ENCODE assay signal across 2 fruit fly cellular contexts in the genomic region with DNA sequence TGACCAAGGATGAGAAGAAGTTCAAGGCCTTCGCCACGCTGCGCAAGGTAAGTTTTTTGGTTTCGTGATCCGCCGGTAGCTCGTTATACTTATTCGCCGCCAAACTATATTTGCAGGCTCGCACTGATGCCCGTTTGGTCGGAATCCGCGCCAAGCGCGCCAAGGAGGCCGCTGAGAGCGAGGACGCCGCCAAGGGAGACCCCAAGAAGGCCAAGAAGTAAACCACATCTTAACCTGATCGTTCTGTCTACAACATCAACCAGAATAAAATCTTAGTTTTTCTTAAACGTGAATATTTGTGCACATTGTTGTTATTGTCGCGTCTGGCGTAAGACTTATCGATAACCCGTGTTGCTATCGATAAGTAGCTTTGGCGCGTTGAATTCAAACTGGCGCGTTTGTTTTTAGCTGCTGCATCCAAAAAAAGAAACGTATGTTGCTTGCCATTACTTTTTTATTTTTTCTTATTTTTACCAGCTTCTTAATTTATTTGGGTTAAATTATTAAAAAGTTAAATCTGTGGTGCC.
TF ChIP-seq lines count a peak whose summit lies in the region.

No protein-coding gene starts in this region.

- no peak for TF ChIP-seq CTCF in whole organism, embryonic (GFP tag; optimal IDR thresholded peaks at IDR 0.05; lab: Kevin White, UChicago)

TF ChIP-seq in whole organism, embryonic, 481 proteins besides CTCF, POLR2A, EP300 and RAD21 (continues in another document):
- TF ChIP-seq kni (GFP tag; optimal IDR thresholded peaks at IDR 0.05; lab: Kevin White, UChicago): no peak
- TF ChIP-seq CG1792 (GFP tag; optimal IDR thresholded peaks at IDR 0.05; lab: Kevin White, UChicago): no peak
- no peak for TF ChIP-seq pan (optimal IDR thresholded peaks at IDR 0.05; lab: Kevin White, UChicago)
- no peak for TF ChIP-seq pan (GFP tag; optimal IDR thresholded peaks at IDR 0.05 in 1 of 2, IDR thresholded peaks at IDR 0.05 in 1 of 2)
- TF ChIP-seq YL-1 (GFP tag; optimal IDR thresholded peaks at IDR 0.05; lab: Kevin White, UChicago): no peak
- TF ChIP-seq fd64A (GFP tag; optimal IDR thresholded peaks at IDR 0.05; lab: Kevin White, UChicago): no peak
- no peak for TF ChIP-seq wek (GFP tag; optimal IDR thresholded peaks at IDR 0.05; lab: Kevin White, UChicago)
- no peak for TF ChIP-seq CG16813 (GFP tag; IDR thresholded peaks at IDR 0.05; lab: Robert Waterston, UW; ENCODE audit: partially characterized antibody)
- TF ChIP-seq Gug (GFP tag; IDR thresholded peaks at IDR 0.05; lab: Robert Waterston, UW): no peak
- TF ChIP-seq B-H2 (GFP tag; optimal IDR thresholded peaks at IDR 0.05; lab: Kevin White, UChicago): no peak
- no peak for TF ChIP-seq Ravus (GFP tag; IDR thresholded peaks at IDR 0.05; lab: Robert Waterston, UW)
- no peak for TF ChIP-seq lbe (GFP tag; optimal IDR thresholded peaks at IDR 0.05; lab: Kevin White, UChicago)
- no peak for TF ChIP-seq CG30020 (tag; optimal IDR thresholded peaks at IDR 0.05; lab: Kevin White, UChicago)
- no peak for TF ChIP-seq Dad (GFP tag; optimal IDR thresholded peaks at IDR 0.05; lab: Kevin White, UChicago)
- peak; percentile 50 for TF ChIP-seq Scr (GFP tag; IDR thresholded peaks at IDR 0.05; lab: Robert Waterston, UW; ENCODE audit: partially characterized antibody)
- no peak for TF ChIP-seq rib (GFP tag; IDR thresholded peaks at IDR 0.05; lab: Robert Waterston, UW)
- TF ChIP-seq CG14667 (GFP tag; IDR thresholded peaks at IDR 0.05; lab: Robert Waterston, UW): no peak
- TF ChIP-seq CG2875 (GFP tag; optimal IDR thresholded peaks at IDR 0.05; lab: Kevin White, UChicago): no peak
- peak; percentile 44; the same call in 2 of the 3 replicates for TF ChIP-seq zen2 (GFP tag; IDR thresholded peaks at IDR 0.05; lab: Robert Waterston, UW; ENCODE audit: partially characterized antibody)
- TF ChIP-seq CG4617 (GFP tag; optimal IDR thresholded peaks at IDR 0.05; lab: Kevin White, UChicago; ENCODE audit: borderline replicate concordance): no peak
- TF ChIP-seq Lim3 (GFP tag; IDR thresholded peaks at IDR 0.05; lab: Robert Waterston, UW): no peak
- TF ChIP-seq bsh (GFP tag; optimal IDR thresholded peaks at IDR 0.05; lab: Kevin White, UChicago): no peak
- no peak for TF ChIP-seq CG5180 (GFP tag; optimal IDR thresholded peaks at IDR 0.05; lab: Kevin White, UChicago)
- TF ChIP-seq CG1529 (GFP tag; optimal IDR thresholded peaks at IDR 0.05; lab: Kevin White, UChicago): no peak
- TF ChIP-seq CG6175 (GFP tag; IDR thresholded peaks at IDR 0.05; lab: Robert Waterston, UW): no peak
- peak; percentile 70 for TF ChIP-seq ato (GFP tag; IDR thresholded peaks at IDR 0.05; lab: Robert Waterston, UW; ENCODE audit: partially characterized antibody)
- TF ChIP-seq z (GFP tag; IDR thresholded peaks at IDR 0.05; lab: Robert Waterston, UW): no peak
- no peak for TF ChIP-seq disco-r (GFP tag; optimal IDR thresholded peaks at IDR 0.05; lab: Kevin White, UChicago)
- TF ChIP-seq CG11695 (GFP tag; IDR thresholded peaks at IDR 0.05; lab: Robert Waterston, UW): no peak
- no peak for TF ChIP-seq eyg (GFP tag; optimal IDR thresholded peaks at IDR 0.05; lab: Kevin White, UChicago)
- no peak for TF ChIP-seq Hmx (GFP tag; optimal IDR thresholded peaks at IDR 0.05; lab: Kevin White, UChicago)
- no peak for TF ChIP-seq Meics (GFP tag; optimal IDR thresholded peaks at IDR 0.05; lab: Kevin White, UChicago)
- no peak for TF ChIP-seq CG8089 (GFP tag; optimal IDR thresholded peaks at IDR 0.05; lab: Kevin White, UChicago)
- no peak for TF ChIP-seq CG4328 (GFP tag; optimal IDR thresholded peaks at IDR 0.05; lab: Kevin White, UChicago)
- TF ChIP-seq caup (GFP tag; optimal IDR thresholded peaks at IDR 0.05; lab: Kevin White, UChicago; ENCODE audit: severe bottlenecking): no peak
- TF ChIP-seq CG13424 (tag; optimal IDR thresholded peaks at IDR 0.05; lab: Kevin White, UChicago): no peak
- no peak for TF ChIP-seq CG15073 (GFP tag; optimal IDR thresholded peaks at IDR 0.05; lab: Kevin White, UChicago)
- no peak for TF ChIP-seq fru (optimal IDR thresholded peaks at IDR 0.05; lab: Kevin White, UChicago)
- TF ChIP-seq pita (GFP tag; optimal IDR thresholded peaks at IDR 0.05; lab: Kevin White, UChicago): no peak
- TF ChIP-seq CG6272 (GFP tag; IDR thresholded peaks at IDR 0.05; lab: Robert Waterston, UW): no peak
- no peak for TF ChIP-seq Sry-δ (GFP tag; optimal IDR thresholded peaks at IDR 0.05; lab: Kevin White, UChicago)
- no peak for TF ChIP-seq Jarid2 (GFP tag; optimal IDR thresholded peaks at IDR 0.05; lab: Kevin White, UChicago)
- no peak for TF ChIP-seq Tbp (GFP tag; optimal IDR thresholded peaks at IDR 0.05; lab: Kevin White, UChicago)
- TF ChIP-seq TFAM (GFP tag; optimal IDR thresholded peaks at IDR 0.05; lab: Kevin White, UChicago): no peak

TF ChIP-seq in whole organism, prepupa, 60 proteins besides CTCF, POLR2A, EP300 and RAD21:
- TF ChIP-seq CG3919 (GFP tag; optimal IDR thresholded peaks at IDR 0.05; lab: Kevin White, UChicago) (no peak), Eip78C (GFP tag; lab: Kevin White, UChicago) (peak; percentile 10), dsx (GFP tag; optimal IDR thresholded peaks at IDR 0.05; lab: Kevin White, UChicago; ENCODE audit: poor library complexity, severe bottlenecking) (peak; percentile 37)
